Fruit fly (Drosophila melanogaster): ENCODE results near the gene rpr.

Gene rpr

DNA sequence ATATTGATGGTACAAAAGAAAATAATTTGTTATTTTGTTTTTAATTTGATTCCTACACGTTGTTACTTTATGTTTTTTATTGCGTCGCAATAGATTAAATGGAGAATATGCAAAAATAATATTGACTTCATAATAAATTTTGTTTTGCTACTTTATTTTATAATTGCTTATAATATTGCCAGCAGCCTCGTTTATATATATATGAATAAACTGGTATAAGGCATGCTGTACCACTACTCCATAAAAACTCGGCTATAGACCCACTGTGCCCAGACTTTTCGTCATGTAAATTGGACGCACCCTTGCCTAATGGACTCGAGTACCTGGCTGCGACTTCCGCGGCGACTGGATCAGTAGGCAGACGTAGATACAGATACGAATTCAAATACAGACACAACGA lies 49.6 kb downstream of the rpr start (continued):
- TF ChIP-seq sob (GFP tag; IDR thresholded peaks at IDR 0.05), result no peak
- no peak for TF ChIP-seq prd (optimal IDR thresholded peaks at IDR 0.05)
- peak; percentile 93 for TF ChIP-seq prd (GFP tag; IDR thresholded peaks at IDR 0.05)
- TF ChIP-seq trh (GFP tag; optimal IDR thresholded peaks at IDR 0.05), result peak; percentile 34
- TF ChIP-seq CG2678 (tag; optimal IDR thresholded peaks at IDR 0.05), result peak; percentile 82
- TF ChIP-seq scrt (GFP tag; optimal IDR thresholded peaks at IDR 0.05), result no peak
- no peak for TF ChIP-seq peb (GFP tag; IDR thresholded peaks at IDR 0.05)
- no peak for TF ChIP-seq Sry-δ (GFP tag; optimal IDR thresholded peaks at IDR 0.05)
- peak; percentile 68 for TF ChIP-seq salm (tag; optimal IDR thresholded peaks at IDR 0.05)
- peak; percentile 37 for TF ChIP-seq caup (GFP tag; optimal IDR thresholded peaks at IDR 0.05; ENCODE audit: severe bottlenecking)
- TF ChIP-seq ERR (GFP tag; optimal IDR thresholded peaks at IDR 0.05), result no peak
- peak; percentile 58; the same call in 1 of the 2 replicates for TF ChIP-seq ara (GFP tag; IDR thresholded peaks at IDR 0.05)
- no peak for TF ChIP-seq B-H1 (GFP tag; IDR thresholded peaks at IDR 0.05)
- no peak for TF ChIP-seq cad (GFP tag; optimal IDR thresholded peaks at IDR 0.05)
- peak; percentile 14 for TF ChIP-seq cwo (GFP tag; optimal IDR thresholded peaks at IDR 0.05)
- peak; percentile 84 for TF ChIP-seq CG10959 (GFP tag; IDR thresholded peaks at IDR 0.05)
- no peak for TF ChIP-seq Ada2b (GFP tag; IDR thresholded peaks at IDR 0.05)
- no peak for TF ChIP-seq Dbx (GFP tag; IDR thresholded peaks at IDR 0.05)
- TF ChIP-seq Pdp1 (GFP tag; optimal IDR thresholded peaks at IDR 0.05), result peak; percentile 58 to 64
- no peak for TF ChIP-seq gsb (GFP tag; IDR thresholded peaks at IDR 0.05)
- TF ChIP-seq CG4424 (GFP tag; optimal IDR thresholded peaks at IDR 0.05), result peak; percentile 89
- TF ChIP-seq pho (GFP tag; optimal IDR thresholded peaks at IDR 0.05), result no peak
- 0 out of 2 replicates have a peak, but pooled peaks have one; percentile 17 for TF ChIP-seq klu (GFP tag; IDR thresholded peaks at IDR 0.05)
- peak in 1 of 2 experiments; percentile 90 for TF ChIP-seq tll (GFP tag; optimal IDR thresholded peaks at IDR 0.05)
- TF ChIP-seq br (optimal IDR thresholded peaks at IDR 0.05), result no peak
- TF ChIP-seq Nf-YC (tag; optimal IDR thresholded peaks at IDR 0.05), result no peak
- TF ChIP-seq chif (GFP tag; optimal IDR thresholded peaks at IDR 0.05), result peak; percentile 47 to 69
- no peak for TF ChIP-seq crc (GFP tag; optimal IDR thresholded peaks at IDR 0.05)
- peak; percentile 2 for TF ChIP-seq YL-1 (GFP tag; optimal IDR thresholded peaks at IDR 0.05)
- no peak for TF ChIP-seq aop (GFP tag; IDR thresholded peaks at IDR 0.05)
- no peak for TF ChIP-seq Trl (optimal IDR thresholded peaks at IDR 0.05)
- TF ChIP-seq Trl (GFP tag; optimal IDR thresholded peaks at IDR 0.05), result peak; percentile 57
- TF ChIP-seq ham (GFP tag; IDR thresholded peaks at IDR 0.05), result no peak
- TF ChIP-seq CG17568 (GFP tag; optimal IDR thresholded peaks at IDR 0.05), result peak; percentile 57
- TF ChIP-seq disco-r (GFP tag; optimal IDR thresholded peaks at IDR 0.05), result no peak
- peak; percentile 72 for TF ChIP-seq lilli (GFP tag; optimal IDR thresholded peaks at IDR 0.05)
- peak; percentile 74 for TF ChIP-seq cato (GFP tag; optimal IDR thresholded peaks at IDR 0.05; ENCODE audit: borderline replicate concordance)
- TF ChIP-seq ap (GFP tag; IDR thresholded peaks at IDR 0.05), result peak; percentile 49; the same call in 1 of the 2 replicates
- TF ChIP-seq dmrt99B (tag; optimal IDR thresholded peaks at IDR 0.05), result peak; percentile 81
- TF ChIP-seq CG11085 (GFP tag; IDR thresholded peaks at IDR 0.05), result no peak
- no peak for TF ChIP-seq bbx (GFP tag; IDR thresholded peaks at IDR 0.05; ENCODE audit: partially characterized antibody)
- TF ChIP-seq tna (GFP tag; IDR thresholded peaks at IDR 0.05; ENCODE audit: partially characterized antibody), result no peak
- peak; percentile 66 for TF ChIP-seq Nf-YB (GFP tag; optimal IDR thresholded peaks at IDR 0.05)
- TF ChIP-seq az2 (GFP tag; optimal IDR thresholded peaks at IDR 0.05), result peak; percentile 75
- peak; percentile 52 for TF ChIP-seq Hmr (GFP tag; optimal IDR thresholded peaks at IDR 0.05)
- peak; percentile 17 for TF ChIP-seq CG10565 (GFP tag; optimal IDR thresholded peaks at IDR 0.05)
- TF ChIP-seq ATbp (GFP tag; optimal IDR thresholded peaks at IDR 0.05), result peak; percentile 67
- TF ChIP-seq vfl (GFP tag; optimal IDR thresholded peaks at IDR 0.05), result peak; percentile 37
- no peak for TF ChIP-seq CG12071 (GFP tag; optimal IDR thresholded peaks at IDR 0.05)
- peak; percentile 81 for TF ChIP-seq CG1529 (GFP tag; optimal IDR thresholded peaks at IDR 0.05)
- TF ChIP-seq Gsc (GFP tag; IDR thresholded peaks at IDR 0.05), result no peak; the same call in 1 of the 2 replicates
- no peak for TF ChIP-seq CG2129 (GFP tag; IDR thresholded peaks at IDR 0.05; ENCODE audit: partially characterized antibody)

All from whole organism, embryonic.